Worm (Caenorhabditis elegans): ENCODE measurements around the gene ttr-13.

DNA sequence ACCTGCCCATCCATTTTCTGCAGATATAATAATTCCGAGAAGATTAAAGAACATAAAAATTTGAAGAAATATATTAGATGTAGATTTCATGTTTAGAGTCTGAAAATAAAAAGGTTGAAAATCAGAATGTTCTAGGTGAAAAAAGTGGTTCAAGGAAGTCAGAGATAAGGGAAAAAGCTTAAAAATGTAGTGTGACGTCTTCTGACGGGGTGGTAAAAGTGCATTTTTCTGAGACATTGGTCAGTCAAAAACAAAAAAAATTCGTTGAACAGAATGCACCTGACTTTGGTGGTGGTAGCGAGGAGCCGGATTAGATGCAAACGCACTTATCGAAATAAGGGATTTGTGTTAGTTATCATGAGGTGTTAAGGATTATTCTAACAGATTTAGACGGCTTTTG lies 30.1 kb downstream of the ttr-13 start, which contains the start of gene F46B3.23:
- TF ChIP-seq him-1 (tag; optimal IDR thresholded peaks at IDR 0.05): no peak
- TF ChIP-seq dao-5 (tag; optimal IDR thresholded peaks at IDR 0.05): no peak

All from whole organism, L4/young adult.